Worm (Caenorhabditis elegans): ENCODE data around the gene str-73.

str-73 gene

DNA sequence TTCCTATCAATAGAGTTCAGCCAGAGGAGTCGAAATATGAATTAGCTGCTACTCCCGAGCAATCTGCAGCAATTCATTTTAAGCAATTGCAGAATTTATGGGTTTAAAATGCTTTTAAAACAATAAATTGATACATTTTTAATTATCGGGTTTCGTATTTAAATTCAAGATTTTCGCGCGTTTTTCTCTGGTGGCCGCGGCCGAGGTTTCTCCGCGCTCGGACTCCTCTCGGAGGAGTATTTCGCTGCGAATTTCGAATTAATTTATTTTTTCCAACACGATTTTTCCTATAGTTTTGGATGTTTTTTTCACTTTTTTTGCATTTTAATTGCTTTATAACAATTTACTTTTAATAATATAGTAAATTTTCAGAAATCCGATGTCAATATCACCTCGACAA, 28.5 kb upstream of the str-73 start, which contains the start of gene F13A7.14 (continued):
- TF ChIP-seq sox-2 (GFP tag; IDR thresholded peaks at IDR 0.05) (no peak), eyg-1 (tag; optimal IDR thresholded peaks at IDR 0.05) (no peak), syd-9 (tag; optimal IDR thresholded peaks at IDR 0.05) (no peak), C38D4.7 (GFP tag; optimal IDR thresholded peaks at IDR 0.05) (no peak), nhr-232 (tag; optimal IDR thresholded peaks at IDR 0.05) (no peak), ref-2 (tag; optimal IDR thresholded peaks at IDR 0.05) (peak; percentile 86)

ce11 chrV:16403974-16404373, 26.1 kb upstream of the str-73 start, which contains the start of gene syp-1:
Gene syp-1, plus strand, starts transcription at chrV:16404274.
- no peak for TF ChIP-seq zip-5 (tag; optimal IDR thresholded peaks at IDR 0.05)
- no peak for TF ChIP-seq ceh-22 (tag; optimal IDR thresholded peaks at IDR 0.05)
- TF ChIP-seq tbx-7 (tag; optimal IDR thresholded peaks at IDR 0.05), result no peak
- TF ChIP-seq ref-2 (tag; optimal IDR thresholded peaks at IDR 0.05), result no peak
- TF ChIP-seq mec-3 (tag; optimal IDR thresholded peaks at IDR 0.05; ENCODE audit: borderline replicate concordance), result no peak
- TF ChIP-seq ceh-31 (tag; optimal IDR thresholded peaks at IDR 0.05), result no peak
- TF ChIP-seq syd-9 (tag; optimal IDR thresholded peaks at IDR 0.05), result no peak
- no peak for TF ChIP-seq dmd-4 (tag; optimal IDR thresholded peaks at IDR 0.05; ENCODE audit: borderline replicate concordance)
- TF ChIP-seq nhr-11 (tag; optimal IDR thresholded peaks at IDR 0.05), result no peak
- no peak for TF ChIP-seq pqm-1 (tag; optimal IDR thresholded peaks at IDR 0.05)
- TF ChIP-seq lim-6 (tag; optimal IDR thresholded peaks at IDR 0.05), result no peak
- TF ChIP-seq gmeb-2 (tag; optimal IDR thresholded peaks at IDR 0.05), result no peak
- TF ChIP-seq hlh-30 (tag; optimal IDR thresholded peaks at IDR 0.05; ENCODE audit: insufficient read depth), result no peak
- no peak for TF ChIP-seq K09A11.1 (tag; optimal IDR thresholded peaks at IDR 0.05; ENCODE audit: insufficient read depth)

- TF ChIP-seq mec-3 (tag; optimal IDR thresholded peaks at IDR 0.05; ENCODE audit: borderline replicate concordance), result no peak
- TF ChIP-seq pax-1 (tag; optimal IDR thresholded peaks at IDR 0.05), result no peak
- no peak for TF ChIP-seq eyg-1 (tag; optimal IDR thresholded peaks at IDR 0.05)
- TF ChIP-seq dve-1 (tag; optimal IDR thresholded peaks at IDR 0.05), result no peak
- no peak for TF ChIP-seq ceh-31 (tag; optimal IDR thresholded peaks at IDR 0.05)
- TF ChIP-seq ceh-9 (tag; optimal IDR thresholded peaks at IDR 0.05), result no peak
- TF ChIP-seq nfya-1 (tag; optimal IDR thresholded peaks at IDR 0.05), result no peak
- TF ChIP-seq ets-4 (tag; optimal IDR thresholded peaks at IDR 0.05), result no peak
- TF ChIP-seq ref-2 (tag; optimal IDR thresholded peaks at IDR 0.05), result no peak
- no peak for TF ChIP-seq ceh-2 (tag; optimal IDR thresholded peaks at IDR 0.05)
- TF ChIP-seq dmd-4 (tag; optimal IDR thresholded peaks at IDR 0.05; ENCODE audit: borderline replicate concordance), result no peak
- TF ChIP-seq elt-2 (tag; optimal IDR thresholded peaks at IDR 0.05), result no peak
- TF ChIP-seq npax-4 (tag; optimal IDR thresholded peaks at IDR 0.05), result no peak
- TF ChIP-seq ceh-24 (tag; optimal IDR thresholded peaks at IDR 0.05), result no peak
- no peak for TF ChIP-seq ceh-22 (tag; optimal IDR thresholded peaks at IDR 0.05)
These were observed 24.7 kb upstream of the str-73 start for ce11 chrV:16405366-16405765.

DNA sequence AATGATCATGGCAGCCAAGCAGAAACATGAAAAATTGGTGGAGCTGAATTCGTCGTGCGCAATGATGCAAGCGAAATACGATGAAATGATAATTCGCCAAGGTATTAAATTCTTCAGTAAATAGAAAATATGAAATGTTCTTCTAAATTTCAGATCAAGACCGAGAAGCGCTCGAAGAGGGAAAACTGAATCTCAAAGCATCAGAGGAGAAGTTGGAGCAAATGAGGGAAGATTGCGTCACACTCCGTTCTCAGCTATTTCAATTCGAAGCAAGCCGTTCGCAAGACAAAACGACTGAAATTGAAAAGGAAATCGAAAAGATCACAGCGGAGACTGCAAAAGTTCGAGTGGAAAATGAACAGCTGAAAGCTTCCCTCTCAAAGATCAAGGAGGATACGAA, 23.7 kb upstream of the str-73 start:
- TF ChIP-seq unc-86 (tag; optimal IDR thresholded peaks at IDR 0.05) (no peak), fax-1 (tag; optimal IDR thresholded peaks at IDR 0.05) (no peak), T23F11.4 (GFP tag; optimal IDR thresholded peaks at IDR 0.05) (no peak), hlh-15 (tag; optimal IDR thresholded peaks at IDR 0.05) (no peak), syd-9 (tag; optimal IDR thresholded peaks at IDR 0.05) (no peak), ceh-34 (tag; optimal IDR thresholded peaks at IDR 0.05) (no peak)

DNA sequence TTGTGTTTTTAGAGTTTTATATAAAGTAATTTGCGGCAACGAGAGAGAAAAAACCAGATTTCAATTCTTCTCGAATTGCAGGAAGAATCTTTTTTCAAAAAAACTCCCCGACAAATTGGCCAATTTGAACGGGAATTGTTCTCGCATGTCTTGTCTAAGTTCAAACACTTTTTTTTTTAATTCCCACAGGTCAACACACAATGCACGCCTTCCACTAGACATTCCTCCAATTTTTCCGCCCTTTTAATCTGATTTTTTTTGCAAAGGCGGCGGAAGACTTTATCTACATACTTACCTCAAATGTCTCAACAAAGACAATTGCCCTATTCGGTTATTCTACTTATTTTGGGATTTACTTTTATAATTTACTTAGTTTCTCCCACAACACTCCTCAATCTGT, 22.4 kb upstream of the str-73 start, which contains the start of gene F26D2.3:
Gene F26D2.3 (plus strand): TSS at position 301 of the 400 bp plus-strand sequence.
- no peak for TF ChIP-seq odd-2 (tag; optimal IDR thresholded peaks at IDR 0.05)
- TF ChIP-seq nfya-1 (tag; optimal IDR thresholded peaks at IDR 0.05), result no peak
- TF ChIP-seq C38D4.7 (GFP tag; optimal IDR thresholded peaks at IDR 0.05), result no peak
- no peak for TF ChIP-seq hlh-13 (GFP tag; optimal IDR thresholded peaks at IDR 0.05)
- no peak for TF ChIP-seq che-1 (tag; optimal IDR thresholded peaks at IDR 0.05)
- TF ChIP-seq ceh-14 (tag; optimal IDR thresholded peaks at IDR 0.05), result no peak
- no peak for TF ChIP-seq tbx-2 (tag; optimal IDR thresholded peaks at IDR 0.05)
- no peak for TF ChIP-seq rnt-1 (tag; optimal IDR thresholded peaks at IDR 0.05)
- no peak for TF ChIP-seq ceh-34 (tag; optimal IDR thresholded peaks at IDR 0.05)
- no peak for TF ChIP-seq ceh-18 (tag; optimal IDR thresholded peaks at IDR 0.05)
- TF ChIP-seq T23F11.4 (GFP tag; optimal IDR thresholded peaks at IDR 0.05), result no peak
- TF ChIP-seq hlh-8 (tag; optimal IDR thresholded peaks at IDR 0.05), result no peak
- no peak for TF ChIP-seq unc-42 (tag; optimal IDR thresholded peaks at IDR 0.05)
- TF ChIP-seq ceh-45 (GFP tag; IDR thresholded peaks at IDR 0.05), result no peak
- TF ChIP-seq hlh-30 (tag; optimal IDR thresholded peaks at IDR 0.05; ENCODE audit: insufficient read depth), result no peak
- TF ChIP-seq madf-2 (tag; optimal IDR thresholded peaks at IDR 0.05), result no peak
- no peak for TF ChIP-seq ceh-6 (GFP tag; optimal IDR thresholded peaks at IDR 0.05)
- TF ChIP-seq elt-2 (tag; optimal IDR thresholded peaks at IDR 0.05), result no peak

Data from whole organism, late embryonic.